Fruit fly (Drosophila melanogaster): ENCODE data around the gene Edem2.
"Not testable (repeated sequence)": the region's sequence is repeated elsewhere in the genome, so short reads cannot be mapped to it uniquely, and the experiment has no call there.

Gene Edem2

DNA sequence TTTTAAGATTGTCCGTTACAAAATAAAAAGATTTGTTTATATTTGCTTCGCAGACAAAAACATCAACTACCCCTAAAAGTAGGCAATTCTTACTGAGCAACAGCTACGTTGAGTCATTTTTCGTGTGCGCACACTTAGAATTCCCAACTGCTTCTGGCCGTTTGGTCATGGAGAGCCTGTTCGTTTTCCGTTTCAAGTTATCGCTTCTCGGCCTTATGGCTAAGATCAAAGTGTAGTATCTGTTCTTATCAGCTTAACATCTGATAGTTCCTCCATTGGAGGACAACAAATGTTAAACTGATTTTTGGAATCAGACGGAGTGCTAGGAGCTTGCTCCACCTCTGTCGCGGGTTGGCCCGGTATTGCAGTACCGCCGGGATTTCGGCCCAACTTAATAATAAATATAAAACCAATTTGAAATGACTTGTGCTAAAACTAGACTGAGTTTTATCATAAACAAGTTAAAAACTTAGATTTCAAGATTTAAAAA is 23.7 kb downstream of the Edem2 start (continued):
- TF ChIP-seq CG8765 (GFP tag; IDR thresholded peaks at IDR 0.05): peak; percentile 46; the same call in 1 of the 2 replicates
- TF ChIP-seq CG13424 (tag; optimal IDR thresholded peaks at IDR 0.05): peak; percentile 1
- peak; percentile 88 for TF ChIP-seq kay (GFP tag; optimal IDR thresholded peaks at IDR 0.05)
- TF ChIP-seq rib (GFP tag; IDR thresholded peaks at IDR 0.05): peak; percentile 67
- TF ChIP-seq ase (GFP tag; IDR thresholded peaks at IDR 0.05): 0 out of 3 replicates have a peak, but pooled peaks have one; percentile 43
- TF ChIP-seq CG13894 (tag; optimal IDR thresholded peaks at IDR 0.05): peak; percentile 90
- TF ChIP-seq CG7786 (GFP tag; optimal IDR thresholded peaks at IDR 0.05): peak; percentile 47
- TF ChIP-seq CG33213 (GFP tag; optimal IDR thresholded peaks at IDR 0.05): peak; percentile 81
- TF ChIP-seq CG12659 (GFP tag; optimal IDR thresholded peaks at IDR 0.05): peak; percentile 41
- TF ChIP-seq wdn (GFP tag; IDR thresholded peaks at IDR 0.05): 0 out of 2 replicates have a peak, but pooled peaks have one; percentile 29
- 0 out of 2 replicates have a peak, but pooled peaks have one; percentile 58 for TF ChIP-seq ranshi (GFP tag; IDR thresholded peaks at IDR 0.05)
- TF ChIP-seq tgo (GFP tag; IDR thresholded peaks at IDR 0.05): peak; percentile 47; the same call in 2 of the 3 replicates
- TF ChIP-seq CG32532 (GFP tag; IDR thresholded peaks at IDR 0.05): peak; percentile 72
- TF ChIP-seq peb (GFP tag; IDR thresholded peaks at IDR 0.05): peak; percentile 58; the same call in 1 of the 2 replicates
- peak; percentile 65; the same call in 2 of the 3 replicates for TF ChIP-seq ken (GFP tag; IDR thresholded peaks at IDR 0.05)
- 0 out of 4 replicates have a peak, but pooled peaks have one; percentile 51 for TF ChIP-seq chinmo (GFP tag; IDR thresholded peaks at IDR 0.05; ENCODE audit: partially characterized antibody)
- peak; percentile 50 for TF ChIP-seq Meics (GFP tag; optimal IDR thresholded peaks at IDR 0.05)
- TF ChIP-seq CG15514 (GFP tag; optimal IDR thresholded peaks at IDR 0.05): peak; percentile 28
- TF ChIP-seq Side (GFP tag; optimal IDR thresholded peaks at IDR 0.05): peak; percentile 1
- TF ChIP-seq seq (GFP tag; IDR thresholded peaks at IDR 0.05): peak; percentile 46; the same call in 1 of the 2 replicates
- peak; percentile 50; the same call in 1 of the 2 replicates for TF ChIP-seq CG1024 (GFP tag; IDR thresholded peaks at IDR 0.05)
- TF ChIP-seq Eip74EF (GFP tag; optimal IDR thresholded peaks at IDR 0.05): peak in 1 of 2 experiments; percentile 35
- peak; percentile 3 for TF ChIP-seq pzg (GFP tag; optimal IDR thresholded peaks at IDR 0.05)
- peak; percentile 55; the same call in 1 of the 2 replicates for TF ChIP-seq NFAT (GFP tag; IDR thresholded peaks at IDR 0.05)
- peak; percentile 59; the same call in 1 of the 2 replicates for TF ChIP-seq CG9932 (GFP tag; IDR thresholded peaks at IDR 0.05)
- peak; percentile 15 for TF ChIP-seq Spps (tag; optimal IDR thresholded peaks at IDR 0.05)
- TF ChIP-seq ci (GFP tag; IDR thresholded peaks at IDR 0.05): peak; percentile 74
- TF ChIP-seq kni (GFP tag; optimal IDR thresholded peaks at IDR 0.05): peak; percentile 95
- TF ChIP-seq stwl (tag; optimal IDR thresholded peaks at IDR 0.05): peak; percentile 5
- peak; percentile 1 for TF ChIP-seq Fer2 (tag; optimal IDR thresholded peaks at IDR 0.05)
- TF ChIP-seq Mad (GFP tag; optimal IDR thresholded peaks at IDR 0.05): peak; percentile 70
- 0 out of 3 replicates have a peak, but pooled peaks have one; percentile 16 for TF ChIP-seq CG14050 (GFP tag; IDR thresholded peaks at IDR 0.05)
- TF ChIP-seq Sox102F (GFP tag; optimal IDR thresholded peaks at IDR 0.05): peak; percentile 38
- TF ChIP-seq toy (GFP tag; IDR thresholded peaks at IDR 0.05): 0 out of 2 replicates have a peak, but pooled peaks have one; percentile 34
- peak; percentile 53; the same call in 1 of the 2 replicates for TF ChIP-seq CG31441 (GFP tag; IDR thresholded peaks at IDR 0.05)
- TF ChIP-seq nerfin-1 (tag; optimal IDR thresholded peaks at IDR 0.05): peak; percentile 28
- peak; percentile 46 for TF ChIP-seq CG1603 (tag; optimal IDR thresholded peaks at IDR 0.05)
- TF ChIP-seq tna (GFP tag; IDR thresholded peaks at IDR 0.05; ENCODE audit: partially characterized antibody): peak; percentile 55
- peak; percentile 19 for TF ChIP-seq CG12942 (GFP tag; optimal IDR thresholded peaks at IDR 0.05)
- peak; percentile 39 for TF ChIP-seq Asciz (GFP tag; optimal IDR thresholded peaks at IDR 0.05)
- not testable (repeated sequence) for TF ChIP-seq hkb (optimal IDR thresholded peaks at IDR 0.05)
- TF ChIP-seq hkb (GFP tag; IDR thresholded peaks at IDR 0.05): peak; percentile 75
- peak; percentile 26; the same call in 1 of the 2 replicates for TF ChIP-seq Adf1 (GFP tag; IDR thresholded peaks at IDR 0.05)
- TF ChIP-seq CG2875 (GFP tag; optimal IDR thresholded peaks at IDR 0.05): peak; percentile 51
- TF ChIP-seq HLH54F (GFP tag; optimal IDR thresholded peaks at IDR 0.05): peak; percentile 68
- TF ChIP-seq CG3281 (GFP tag; optimal IDR thresholded peaks at IDR 0.05): peak; percentile 24
- TF ChIP-seq gce (GFP tag; IDR thresholded peaks at IDR 0.05): 0 out of 3 replicates have a peak, but pooled peaks have one; percentile 55
- peak; percentile 47; the same call in 1 of the 2 replicates for TF ChIP-seq CG17612 (GFP tag; IDR thresholded peaks at IDR 0.05)
- peak; percentile 7 for TF ChIP-seq CG15601 (tag; optimal IDR thresholded peaks at IDR 0.05)
